Fruit fly (Drosophila melanogaster): Measurements from ENCODE around the gene CycJ.

DNA sequence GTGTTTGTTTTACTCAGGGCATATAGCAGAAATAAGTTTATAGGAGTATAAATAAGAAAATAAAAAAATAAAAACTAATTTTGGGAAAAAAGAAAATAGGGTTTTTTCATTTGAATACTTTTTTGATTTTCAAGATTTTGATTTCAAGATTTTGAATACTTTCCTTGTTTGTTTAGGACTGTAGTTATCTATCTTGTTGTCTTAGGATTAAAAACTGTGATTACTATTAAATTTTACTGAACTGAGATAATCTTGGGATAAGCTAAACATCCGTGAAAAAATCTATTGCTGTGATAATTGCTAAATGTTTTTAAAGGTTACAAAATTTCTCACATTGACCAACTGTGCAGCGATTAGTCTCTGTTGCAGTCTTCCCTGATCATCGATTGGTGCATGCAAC is 46.8 kb downstream of the CycJ start:
- no peak for TF ChIP-seq CG8478 (optimal IDR thresholded peaks at IDR 0.05)
- no peak for TF ChIP-seq CTCF (optimal IDR thresholded peaks at IDR 0.05)
